Fruit fly (Drosophila melanogaster): Measurements from ENCODE around the gene CG13998.

DNA sequence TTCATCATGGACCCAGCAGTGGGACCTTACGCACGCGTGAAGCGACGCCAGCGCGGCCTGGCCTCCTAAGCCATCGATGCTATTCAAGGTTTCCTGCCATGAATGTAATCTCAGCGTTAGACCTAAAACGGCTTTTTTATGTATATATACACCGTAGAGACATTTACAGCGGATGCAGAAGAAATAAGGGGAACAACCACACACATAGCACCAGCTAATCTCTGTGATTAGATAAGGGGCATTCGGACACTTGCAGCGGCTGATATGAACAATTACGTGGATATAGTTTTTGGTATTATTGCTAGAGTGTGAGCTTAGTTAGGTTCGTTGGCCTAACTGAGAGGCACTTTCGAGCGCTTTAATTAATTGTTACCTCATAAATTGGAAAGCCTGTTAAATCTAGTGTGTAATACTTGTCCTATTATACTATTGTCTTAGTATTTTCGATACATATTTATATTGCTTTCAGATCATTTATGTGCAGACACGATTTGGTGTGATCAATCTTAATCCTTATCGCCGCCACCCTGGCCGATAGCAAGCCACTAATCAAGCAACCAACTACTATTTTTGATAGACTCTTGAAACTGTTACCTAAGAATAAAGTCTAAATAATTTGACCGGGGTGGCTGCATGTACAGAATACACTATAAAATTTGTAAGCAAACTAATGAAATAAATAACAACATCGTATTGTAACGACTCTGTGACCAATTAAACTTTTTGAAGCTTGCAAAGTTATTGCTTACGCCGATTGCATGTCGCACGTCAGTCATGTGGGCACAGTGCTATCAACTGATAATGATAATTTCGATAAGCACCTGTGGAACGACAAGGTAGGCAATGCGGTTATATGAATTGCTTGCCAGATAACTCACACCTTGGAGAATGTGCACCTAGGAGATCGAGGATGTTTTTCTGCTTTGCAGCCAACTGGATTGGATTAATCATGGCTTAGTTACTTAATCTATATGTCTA, 31.8 kb upstream of the CG13998 start:
- TF ChIP-seq CG13894 (tag; optimal IDR thresholded peaks at IDR 0.05) (no peak), CG1602 (GFP tag; optimal IDR thresholded peaks at IDR 0.05) (no peak)

Data from whole organism, embryonic.